Worm (Caenorhabditis elegans): Measurements from ENCODE around the gene K10D11.3.

Gene K10D11.3

DNA sequence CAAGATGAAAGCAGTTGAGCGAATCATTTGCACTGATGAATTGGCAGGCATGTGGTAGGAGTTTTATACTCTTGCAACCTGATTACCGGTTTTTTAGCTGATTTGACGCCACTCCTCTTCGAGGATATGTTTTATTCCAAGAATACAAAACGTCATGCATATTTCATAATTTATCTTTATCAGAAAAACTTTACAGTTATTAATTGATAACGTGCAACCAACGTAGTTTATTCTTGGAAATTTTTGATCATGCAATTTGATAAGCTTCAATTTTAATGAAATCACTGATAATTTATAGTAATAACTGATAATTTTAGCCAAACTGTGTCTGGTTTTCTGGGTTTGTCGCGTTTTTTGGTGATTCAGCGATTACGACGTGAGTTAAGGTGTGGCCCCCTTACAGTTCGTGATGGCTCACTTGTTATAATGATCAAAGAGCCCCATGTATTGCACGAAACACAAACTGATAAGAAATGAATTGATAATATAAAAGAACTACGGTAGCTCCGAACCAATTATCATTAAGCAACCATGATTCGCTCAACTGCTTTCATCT, 49.6 kb downstream of the K10D11.3 start, which contains the start of the genes cld-1 and dod-21:
Gene cld-1, minus strand, starts transcription at position 51 of the 556 bp plus-strand sequence.
Gene dod-21, plus strand, starts transcription at position 518 of the 556 bp plus-strand sequence.
- TF ChIP-seq sma-9 (GFP tag; optimal IDR thresholded peaks at IDR 0.05) (peak; percentile 67), sma-9 (tag; optimal IDR thresholded peaks at IDR 0.05) (no peak), mbf-1 (tag; optimal IDR thresholded peaks at IDR 0.05) (no peak), unc-39 (tag; optimal IDR thresholded peaks at IDR 0.05) (no peak), F13H6.1 (tag; optimal IDR thresholded peaks at IDR 0.05) (no peak), nhr-6 (tag; optimal IDR thresholded peaks at IDR 0.05) (no peak), nhr-21 (tag; optimal IDR thresholded peaks at IDR 0.05) (no peak), dmd-4 (tag; optimal IDR thresholded peaks at IDR 0.05) (no peak), sma-3 (GFP tag; optimal IDR thresholded peaks at IDR 0.05) (peak; percentile 52), nhr-23 (tag; optimal IDR thresholded peaks at IDR 0.05) (no peak), ZK546.5 (tag; optimal IDR thresholded peaks at IDR 0.05) (no peak), R02D3.7 (tag; optimal IDR thresholded peaks at IDR 0.05) (no peak), gmeb-1 (tag; optimal IDR thresholded peaks at IDR 0.05) (peak; percentile 24), egl-27 (tag; optimal IDR thresholded peaks at IDR 0.05) (no peak), unc-55 (GFP tag; optimal IDR thresholded peaks at IDR 0.05) (no peak), elt-1 (tag; optimal IDR thresholded peaks at IDR 0.05) (no peak), lin-13 (GFP tag; optimal IDR thresholded peaks at IDR 0.05) (no peak), skn-1 (tag; optimal IDR thresholded peaks at IDR 0.05) (no peak), nhr-77 (tag; optimal IDR thresholded peaks at IDR 0.05) (no peak), blmp-1 (tag; optimal IDR thresholded peaks at IDR 0.05; ENCODE audit: insufficient read depth) (no peak), fos-1 (tag; optimal IDR thresholded peaks at IDR 0.05) (peak; percentile 90), ztf-11 (tag; optimal IDR thresholded peaks at IDR 0.05) (no peak), snpc-4 (tag; optimal IDR thresholded peaks at IDR 0.05) (no peak), ztf-1 (GFP tag; conservative IDR thresholded peaks at IDR 0.05) (no peak), lsy-2 (tag; optimal IDR thresholded peaks at IDR 0.05) (no peak), mab-5 (tag; optimal IDR thresholded peaks at IDR 0.05) (no peak), nhr-12 (tag; optimal IDR thresholded peaks at IDR 0.05) (no peak), zag-1 (tag; optimal IDR thresholded peaks at IDR 0.05) (no peak), mdl-1 (tag; optimal IDR thresholded peaks at IDR 0.05) (no peak), crh-2 (tag; optimal IDR thresholded peaks at IDR 0.05) (peak; percentile 41), ama-1 (optimal IDR thresholded peaks at IDR 0.05) (no peak), nhr-11 (tag; optimal IDR thresholded peaks at IDR 0.05) (no peak), unc-62 (GFP tag; optimal IDR thresholded peaks at IDR 0.05) (no peak), elt-3 (tag; optimal IDR thresholded peaks at IDR 0.05) (no peak), peb-1 (tag; optimal IDR thresholded peaks at IDR 0.05) (no peak), ceh-16 (tag; optimal IDR thresholded peaks at IDR 0.05) (no peak), nhr-129 (tag; optimal IDR thresholded peaks at IDR 0.05) (no peak), lin-11 (tag; optimal IDR thresholded peaks at IDR 0.05) (no peak), nhr-25 (tag; optimal IDR thresholded peaks at IDR 0.05) (no peak), ceh-82 (tag; optimal IDR thresholded peaks at IDR 0.05) (no peak)

All from whole organism, L2 larva.